Worm (Caenorhabditis elegans) whole organism, young adult: ENCODE data around the gene ZK822.1.

Experiments
- B0261.1 ChIP-seq: sonication (generic microtip); optimal IDR thresholded peaks from 2 replicates; lab custom pipeline; 2016; ENCODE audit warnings: mild to moderate bottlenecking, missing genetic modification characterization, moderate library complexity, missing compliant biosample characterization
- B0336.3 ChIP-seq: fragments of 200-800 bp; sonication (Bioruptor generic); IDR thresholded peaks from 2 replicates; pipeline ENCODE4 v1.3.6; 2022; ENCODE audit warnings: missing genetic modification characterization, missing compliant biosample characterization
- D2030.7 ChIP-seq: fragments of 200-800 bp; sonication (Bioruptor generic); IDR thresholded peaks from 2 replicates; pipeline ENCODE4 v1.3.6; 2022; ENCODE audit warnings: missing genetic modification reagents, missing genetic modification characterization, missing compliant biosample characterization
- F22D6.2 ChIP-seq: sonication (generic microtip); optimal IDR thresholded peaks from 2 replicates; lab custom pipeline; 2016; ENCODE audit warnings: mild to moderate bottlenecking, missing genetic modification characterization, missing compliant biosample characterization
- F23B12.7 ChIP-seq: sonication (generic microtip); optimal IDR thresholded peaks from 2 replicates; lab custom pipeline; 2017; ENCODE audit warnings: missing genetic modification characterization, mild to moderate bottlenecking, missing compliant biosample characterization, antibody characterized with exemption, moderate library complexity; ENCODE audit not compliant: insufficient read depth
- F39B2.1 ChIP-seq: fragments of 200-800 bp; sonication (Bioruptor generic); IDR thresholded peaks from 2 replicates; pipeline ENCODE4 v1.3.6; 2022; ENCODE audit warnings: missing genetic modification reagents, missing genetic modification characterization, missing compliant biosample characterization
- F49E8.2 ChIP-seq: sonication (generic microtip); optimal IDR thresholded peaks from 3 replicates; lab custom pipeline; 2017; ENCODE audit warnings: missing genetic modification characterization, mild to moderate bottlenecking, missing compliant biosample characterization, antibody characterized with exemption, moderate library complexity; ENCODE audit not compliant: insufficient read depth
- F52B5.7 ChIP-seq: sonication (generic microtip); optimal IDR thresholded peaks from 2 replicates; lab custom pipeline; 2016; ENCODE audit warnings: mild to moderate bottlenecking, missing genetic modification characterization, missing compliant biosample characterization
- Y53G8AR.9 ChIP-seq: fragments of 200-800 bp; sonication (Bioruptor generic); conservative IDR thresholded peaks from 2 replicates; pipeline ENCODE4 v1.3.6; 2022; ENCODE audit warnings: missing genetic modification reagents, missing genetic modification characterization, missing compliant biosample characterization
- Y56A3A.18 ChIP-seq: fragments of 200-800 bp; sonication (Bioruptor generic); IDR thresholded peaks from 2 replicates; pipeline ENCODE4 v1.3.6; 2022; ENCODE audit warnings: missing genetic modification reagents, missing genetic modification characterization, missing compliant biosample characterization
- aptf-2 ChIP-seq: fragments of 200-800 bp; sonication (Bioruptor generic); conservative IDR thresholded peaks from 2 replicates; pipeline ENCODE4 v1.3.6; 2022; ENCODE audit warnings: missing genetic modification reagents, missing genetic modification characterization, missing compliant biosample characterization
- attf-3 ChIP-seq: fragments of 200-800 bp; sonication (Bioruptor generic); conservative IDR thresholded peaks from 2 replicates; pipeline ENCODE4 v1.3.6; 2022; ENCODE audit warnings: missing genetic modification reagents, missing genetic modification characterization, missing compliant biosample characterization
- attf-5 ChIP-seq: fragments of 200-800 bp; sonication (Bioruptor generic); optimal IDR thresholded peaks from 2 replicates; lab custom pipeline; 2018; ENCODE audit warnings: mild to moderate bottlenecking, missing genetic modification characterization, missing compliant biosample characterization
- attf-6 ChIP-seq: fragments of 200-800 bp; sonication (Bioruptor generic); IDR thresholded peaks from 2 replicates; pipeline ENCODE4 v1.3.6; 2022; ENCODE audit warnings: missing genetic modification reagents, missing genetic modification characterization, missing compliant biosample characterization
- ccch-3 ChIP-seq: fragments of 200-800 bp; sonication (Bioruptor generic); optimal IDR thresholded peaks from 2 replicates; lab custom pipeline; 2018; ENCODE audit warnings: mild to moderate bottlenecking, missing genetic modification characterization, missing compliant biosample characterization
- cebp-1 ChIP-seq, 2 experiments: fragments of 200-800 bp in 1 of 2; sonication (Bioruptor generic) in 1 of 2; sonication (generic microtip) in 1 of 2; IDR thresholded peaks in 1 of 2; optimal IDR thresholded peaks in 1 of 2; 2 replicates each; pipeline versions ENCODE4 v1.3.6 to Lab custom; 2017 to 2022; ENCODE audit warnings: missing compliant biosample characterization in 2 of 2, missing genetic modification characterization in 2 of 2, mild to moderate bottlenecking in 1 of 2, missing genetic modification reagents in 1 of 2, moderate library complexity in 1 of 2
- cebp-2 ChIP-seq: fragments of 200-800 bp; sonication (Bioruptor generic); IDR thresholded peaks from 2 replicates; pipeline ENCODE4 v1.3.6; 2022; ENCODE audit warnings: missing genetic modification characterization, missing compliant biosample characterization
- ceh-27 ChIP-seq: fragments of 200-800 bp; sonication (Bioruptor generic); optimal IDR thresholded peaks from 2 replicates; lab custom pipeline; 2018; ENCODE audit warnings: mild to moderate bottlenecking, missing genetic modification characterization, moderate library complexity, missing compliant biosample characterization
- chd-7 ChIP-seq: sonication (generic microtip); optimal IDR thresholded peaks from 2 replicates; lab custom pipeline; 2016; ENCODE audit warnings: mild to moderate bottlenecking, missing genetic modification characterization, moderate library complexity, missing compliant biosample characterization
- efl-1 ChIP-seq: fragments of 150-350 bp; optimal IDR thresholded peaks from 2 replicates; lab custom pipeline; 2014; ENCODE audit warnings: missing biosample characterization, missing genetic modification reagents, missing genetic modification characterization
- ets-4 ChIP-seq: fragments of 200-800 bp; sonication (Bioruptor generic); optimal IDR thresholded peaks from 2 replicates; lab custom pipeline; 2018; ENCODE audit warnings: mild to moderate bottlenecking, missing genetic modification characterization, missing compliant biosample characterization
- hlh-26 ChIP-seq: fragments of 200-800 bp; sonication (Bioruptor generic); conservative IDR thresholded peaks from 2 replicates; pipeline ENCODE4 v1.3.6; 2022; ENCODE audit warnings: missing genetic modification reagents, missing genetic modification characterization, missing compliant biosample characterization
- hmg-20 ChIP-seq: fragments of 200-800 bp; sonication (Bioruptor generic); IDR thresholded peaks from 2 replicates; pipeline ENCODE4 v1.3.6; 2022; ENCODE audit warnings: missing genetic modification reagents, missing genetic modification characterization, missing compliant biosample characterization
- hsf-1 ChIP-seq: fragments of 200-800 bp; sonication (Bioruptor generic); IDR thresholded peaks from 2 replicates; pipeline ENCODE4 v1.3.6; 2022; ENCODE audit warnings: missing genetic modification reagents, missing genetic modification characterization, missing compliant biosample characterization
- let-607 ChIP-seq, 2 experiments: fragments of 200-800 bp in 1 of 2; sonication (Bioruptor generic) in 1 of 2; sonication (generic microtip) in 1 of 2; optimal IDR thresholded peaks; 2 replicates each; lab custom pipeline; 2016 to 2018; ENCODE audit warnings: mild to moderate bottlenecking in 2 of 2, missing compliant biosample characterization in 2 of 2, missing genetic modification characterization in 2 of 2, moderate library complexity in 2 of 2, missing genotype in 1 of 2
- lin-26 ChIP-seq: fragments of 200-800 bp; sonication (Bioruptor generic); IDR thresholded peaks from 2 replicates; pipeline ENCODE4 v1.3.6; 2022; ENCODE audit warnings: missing genetic modification reagents, missing genetic modification characterization, missing compliant biosample characterization
- lin-40 ChIP-seq: sonication (generic microtip); optimal IDR thresholded peaks from 2 replicates; lab custom pipeline; 2016; ENCODE audit warnings: missing genetic modification characterization, mild to moderate bottlenecking, missing compliant biosample characterization, missing genotype, missing genetic modification reagents
- lsl-1 ChIP-seq: fragments of 200-800 bp; sonication (Bioruptor generic); optimal IDR thresholded peaks from 2 replicates; lab custom pipeline; 2018; ENCODE audit warnings: mild to moderate bottlenecking, missing genetic modification characterization, moderate library complexity, missing compliant biosample characterization
- madf-3 ChIP-seq: fragments of 200-800 bp; sonication (Bioruptor generic); IDR thresholded peaks from 2 replicates; pipeline ENCODE4 v1.3.6; 2022; ENCODE audit warnings: missing genetic modification reagents, missing genetic modification characterization, missing compliant biosample characterization
- madf-8 ChIP-seq: fragments of 200-800 bp; sonication (Bioruptor generic); conservative IDR thresholded peaks from 2 replicates; pipeline ENCODE4 v1.3.6; 2022; ENCODE audit warnings: missing genetic modification reagents, missing genetic modification characterization, missing compliant biosample characterization
- mel-28 ChIP-seq: sonication (generic microtip); optimal IDR thresholded peaks from 2 replicates; lab custom pipeline; 2016; ENCODE audit warnings: borderline replicate concordance, mild to moderate bottlenecking, missing genetic modification characterization, missing compliant biosample characterization
- mes-4 ChIP-seq: sonication (generic microtip); optimal IDR thresholded peaks from 2 replicates; lab custom pipeline; 2016; ENCODE audit warnings: missing genotype, missing genetic modification characterization, missing compliant biosample characterization
- nhr-80 ChIP-seq: sonication (generic microtip); optimal IDR thresholded peaks from 2 replicates; lab custom pipeline; 2016; ENCODE audit warnings: missing genetic modification characterization, missing compliant biosample characterization
- sea-2 ChIP-seq: fragments of 200-800 bp; sonication (Bioruptor generic); IDR thresholded peaks from 2 replicates; pipeline ENCODE4 v1.3.6; 2022; ENCODE audit warnings: missing genetic modification characterization, missing compliant biosample characterization
- snpc-3.4 ChIP-seq: sonication (generic microtip); optimal IDR thresholded peaks from 2 replicates; lab custom pipeline; 2017; ENCODE audit warnings: missing genetic modification characterization, mild to moderate bottlenecking, missing compliant biosample characterization, antibody characterized with exemption, moderate library complexity, missing genotype, missing genetic modification reagents
- sptf-2 ChIP-seq: fragments of 200-800 bp; sonication (Bioruptor generic); optimal IDR thresholded peaks from 2 replicates; lab custom pipeline; 2018; ENCODE audit warnings: mild to moderate bottlenecking, missing genetic modification characterization, missing compliant biosample characterization
- tlf-1 ChIP-seq: fragments of 200-800 bp; sonication (Bioruptor generic); optimal IDR thresholded peaks from 2 replicates; lab custom pipeline; 2018; ENCODE audit warnings: mild to moderate bottlenecking, missing genetic modification characterization, missing compliant biosample characterization
- zim-3 ChIP-seq: sonication (generic microtip); optimal IDR thresholded peaks from 2 replicates; lab custom pipeline; 2017; ENCODE audit warnings: mild to moderate bottlenecking, missing genetic modification characterization, moderate library complexity, missing compliant biosample characterization
- ztf-18 ChIP-seq: sonication (generic microtip); optimal IDR thresholded peaks from 2 replicates; lab custom pipeline; 2016; ENCODE audit warnings: missing genotype, mild to moderate bottlenecking, missing genetic modification characterization, missing compliant biosample characterization
- ztf-26 ChIP-seq: sonication (generic microtip); optimal IDR thresholded peaks from 2 replicates; lab custom pipeline; 2017; ENCODE audit warnings: missing genetic modification characterization, missing compliant biosample characterization

Gene ZK822.1

ce11 chrIV:11922011-11922410 is at the start of gene ZK822.1:
Gene ZK822.1, minus strand, starts transcription at chrIV:11922131.
- TF ChIP-seq madf-3 (GFP tag; lab: Robert Waterston, UW), result no peak
- no peak for TF ChIP-seq F49E8.2 (tag; lab: Kevin White, UChicago)
- TF ChIP-seq hlh-26 (GFP tag; lab: Robert Waterston, UW), result no peak
- TF ChIP-seq cebp-1 (GFP tag; IDR thresholded peaks at IDR 0.05; lab: Robert Waterston, UW), result no peak
- peak; percentile 10 for TF ChIP-seq cebp-1 (tag; optimal IDR thresholded peaks at IDR 0.05; lab: Kevin White, UChicago)

DNA sequence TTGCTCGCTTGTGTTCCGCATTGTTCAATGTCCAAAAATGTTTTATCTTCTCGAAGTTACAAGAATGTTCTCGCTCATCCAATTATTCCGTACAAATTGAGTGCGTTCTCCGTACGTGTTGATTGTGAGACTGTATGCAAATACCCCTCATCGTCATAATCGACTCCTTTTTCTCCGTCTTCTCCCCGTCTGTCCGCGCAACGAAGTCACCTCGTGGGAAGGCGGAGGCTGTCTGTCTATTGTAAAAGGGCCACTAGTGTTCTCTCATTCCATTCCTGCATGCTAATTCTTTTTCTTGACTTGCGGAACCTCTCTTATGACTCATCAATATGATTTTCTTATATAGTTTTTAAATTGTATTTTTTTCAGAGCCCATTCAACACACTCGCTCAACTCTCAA is 48.2 kb upstream of the ZK822.1 start, which contains the start of gene ZK829.9:
ZK829.9 (plus strand) TSS at position 364 of the 400 bp plus-strand sequence.
- TF ChIP-seq aptf-2 (GFP tag; lab: Robert Waterston, UW) (peak; percentile 96), hsf-1 (0 out of 2 replicates have a peak, but pooled peaks have one; percentile 31), cebp-2 (GFP tag; lab: Robert Waterston, UW) (0 out of 2 replicates have a peak, but pooled peaks have one; percentile 34), ztf-26 (tag; lab: Kevin White, UChicago) (no peak), ccch-3 (GFP tag; lab: Kevin White, UChicago) (no peak), sptf-2 (GFP tag; lab: Kevin White, UChicago) (no peak), attf-6 (GFP tag; lab: Robert Waterston, UW) (no peak)

- no peak for TF ChIP-seq ets-4 (GFP tag; lab: Kevin White, UChicago)
- no peak for TF ChIP-seq lin-40
- TF ChIP-seq let-607 (tag; optimal IDR thresholded peaks at IDR 0.05; lab: Kevin White, UChicago), result no peak
- no peak for TF ChIP-seq F52B5.7
- no peak for TF ChIP-seq madf-8
- no peak for TF ChIP-seq B0261.1 (tag; lab: Kevin White, UChicago)
- TF ChIP-seq lin-26, result no peak
- TF ChIP-seq F22D6.2 (tag; lab: Kevin White, UChicago), result no peak
Observed at ce11 chrIV:11965327-11965726, 43.4 kb upstream of the ZK822.1 start, which contains the start of gene srj-1. Gene srj-1, minus strand, starts transcription at chrIV:11965427.

DNA sequence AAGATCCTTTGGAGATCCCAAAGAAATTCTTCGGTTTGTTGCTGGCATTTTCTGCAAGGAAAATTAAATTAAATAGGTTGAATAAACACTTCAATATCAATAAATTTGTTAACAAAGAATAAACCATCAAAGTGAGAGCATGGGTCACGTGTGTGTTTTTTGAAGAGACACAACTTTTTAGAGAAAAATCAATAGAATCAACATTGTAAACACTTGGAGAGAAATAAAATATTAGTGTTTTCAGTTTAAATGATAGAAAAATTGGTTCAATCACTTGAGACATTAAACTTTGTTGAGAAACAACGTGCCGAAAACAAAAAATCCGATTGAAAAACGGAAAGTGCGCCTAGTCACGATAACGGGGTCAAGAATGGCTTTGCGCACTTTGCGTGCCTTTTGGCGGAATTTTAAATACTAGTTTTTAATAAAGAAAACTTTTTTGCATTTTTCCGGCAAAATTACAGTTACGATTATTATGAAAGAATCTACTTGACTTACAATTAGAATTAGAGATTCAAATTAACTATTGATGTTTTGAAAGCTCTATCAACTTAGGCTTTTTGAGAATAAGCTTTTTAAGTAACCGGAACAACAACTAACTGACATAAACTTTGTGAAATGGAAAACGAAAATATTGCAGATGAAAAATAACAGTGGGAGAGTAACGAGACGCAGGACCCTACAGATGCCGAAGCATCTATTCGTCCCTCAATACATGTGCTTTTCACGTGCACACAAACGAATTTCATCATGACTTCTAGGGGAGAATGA is 39.7 kb upstream of the ZK822.1 start, which contains the start of gene ZK829.7:
ZK829.7 (minus strand) TSS at position 51 of the 771 bp plus-strand sequence.
- TF ChIP-seq F52B5.7 (no peak), efl-1 (peak; percentile 82), hmg-20 (GFP tag; lab: Robert Waterston, UW) (no peak), F39B2.1 (GFP tag; lab: Robert Waterston, UW) (no peak), F23B12.7 (tag; lab: Kevin White, UChicago) (peak; percentile 18), sptf-2 (GFP tag; lab: Kevin White, UChicago) (no peak), mes-4 (tag; lab: Kevin White, UChicago) (no peak), Y53G8AR.9 (GFP tag; lab: Robert Waterston, UW) (0 out of 2 replicates have a peak, but pooled peaks have one; percentile 21), B0336.3 (peak; percentile 50; the same call in 1 of the 2 replicates), snpc-3.4 (tag; lab: Kevin White, UChicago) (no peak), nhr-80 (tag; lab: Kevin White, UChicago) (peak; percentile 5), ztf-18 (tag; lab: Kevin White, UChicago) (peak; percentile 94), Y56A3A.18 (GFP tag; lab: Robert Waterston, UW) (0 out of 2 replicates have a peak, but pooled peaks have one; percentile 57), sea-2 (GFP tag; lab: Robert Waterston, UW) (no peak), ceh-27 (GFP tag; lab: Kevin White, UChicago) (peak; percentile 55), attf-6 (GFP tag; lab: Robert Waterston, UW) (0 out of 2 replicates have a peak, but pooled peaks have one; percentile 42), zim-3 (tag; lab: Kevin White, UChicago) (no peak), F49E8.2 (tag; lab: Kevin White, UChicago) (peak; percentile 30), tlf-1 (GFP tag; lab: Kevin White, UChicago) (peak; percentile 29), B0261.1 (tag; lab: Kevin White, UChicago) (no peak), chd-7 (tag; lab: Kevin White, UChicago) (no peak), lsl-1 (GFP tag; lab: Kevin White, UChicago) (peak; percentile 55), attf-5 (GFP tag; lab: Kevin White, UChicago) (no peak), D2030.7 (no peak), mel-28 (no peak), attf-3 (GFP tag; lab: Robert Waterston, UW) (peak; percentile 54; the same call in 1 of the 2 replicates)
